Worm (Caenorhabditis elegans) whole organism, young adult: ENCODE data around the gene K07H8.2.

ENCODE experiments used
- B0035.1 ChIP-seq: sonication (generic microtip); optimal IDR thresholded peaks from 2 replicates; lab custom pipeline; 2016; ENCODE audit warnings: missing genetic modification characterization, mild to moderate bottlenecking, missing compliant biosample characterization, missing genotype, missing genetic modification reagents
- B0261.1 ChIP-seq: sonication (generic microtip); optimal IDR thresholded peaks from 2 replicates; lab custom pipeline; 2016; ENCODE audit warnings: mild to moderate bottlenecking, missing genetic modification characterization, moderate library complexity, missing compliant biosample characterization
- D2030.7 ChIP-seq: fragments of 200-800 bp; sonication (Bioruptor generic); IDR thresholded peaks from 2 replicates; pipeline ENCODE4 v1.3.6; 2022; ENCODE audit warnings: missing genetic modification reagents, missing genetic modification characterization, missing compliant biosample characterization
- Y53F4B.3 ChIP-seq: fragments of 200-800 bp; sonication (Bioruptor generic); IDR thresholded peaks from 2 replicates; pipeline ENCODE4 v1.3.6; 2022; ENCODE audit warnings: missing genetic modification reagents, missing genetic modification characterization, missing compliant biosample characterization
- Y67H2A.10 ChIP-seq: fragments of 200-800 bp; sonication (Bioruptor generic); conservative IDR thresholded peaks from 2 replicates; pipeline ENCODE4 v1.3.6; 2022; ENCODE audit warnings: missing genetic modification reagents, missing genetic modification characterization, missing compliant biosample characterization
- ama-1 ChIP-seq, 3 experiments: fragments of 150-350 bp in 1 of 3; sonication (generic microtip) in 2 of 3; optimal IDR thresholded peaks; 2 replicates each; lab custom pipeline; 2014 to 2018; ENCODE audit warnings: missing biosample characterization in 2 of 3, missing genetic modification characterization in 2 of 3, missing genetic modification reagents in 2 of 3
- athp-1 ChIP-seq: sonication (generic microtip); optimal IDR thresholded peaks from 2 replicates; lab custom pipeline; 2017; ENCODE audit warnings: mild to moderate bottlenecking, missing genetic modification characterization, missing compliant biosample characterization
- attf-3 ChIP-seq: fragments of 200-800 bp; sonication (Bioruptor generic); conservative IDR thresholded peaks from 2 replicates; pipeline ENCODE4 v1.3.6; 2022; ENCODE audit warnings: missing genetic modification reagents, missing genetic modification characterization, missing compliant biosample characterization
- bed-1 ChIP-seq: fragments of 200-800 bp; sonication (Bioruptor generic); IDR thresholded peaks from 2 replicates; pipeline ENCODE4 v1.3.6; 2022; ENCODE audit warnings: missing genetic modification reagents, missing genetic modification characterization, missing compliant biosample characterization
- egrh-3 ChIP-seq: fragments of 200-800 bp; sonication (Bioruptor generic); IDR thresholded peaks from 2 replicates; pipeline ENCODE4 v1.3.6; 2022; ENCODE audit warnings: missing genetic modification reagents, missing genetic modification characterization, missing compliant biosample characterization
- ets-4 ChIP-seq: fragments of 200-800 bp; sonication (Bioruptor generic); optimal IDR thresholded peaks from 2 replicates; lab custom pipeline; 2018; ENCODE audit warnings: mild to moderate bottlenecking, missing genetic modification characterization, missing compliant biosample characterization
- him-1 ChIP-seq: sonication (generic microtip); optimal IDR thresholded peaks from 2 replicates; lab custom pipeline; 2016; ENCODE audit warnings: missing genotype, missing genetic modification reagents, missing genetic modification characterization, missing compliant biosample characterization
- hmg-1.2 ChIP-seq: fragments of 200-800 bp; sonication (Bioruptor generic); IDR thresholded peaks from 2 replicates; pipeline ENCODE4 v1.3.6; 2022; ENCODE audit warnings: missing genetic modification reagents, missing genetic modification characterization, missing compliant biosample characterization
- lsl-1 ChIP-seq: fragments of 200-800 bp; sonication (Bioruptor generic); optimal IDR thresholded peaks from 2 replicates; lab custom pipeline; 2018; ENCODE audit warnings: mild to moderate bottlenecking, missing genetic modification characterization, moderate library complexity, missing compliant biosample characterization
- mcd-1 ChIP-seq: fragments of 200-800 bp; sonication (Bioruptor generic); IDR thresholded peaks from 2 replicates; pipeline ENCODE4 v1.3.6; 2022; ENCODE audit warnings: missing genetic modification reagents, missing genetic modification characterization, missing compliant biosample characterization
- nhr-90 ChIP-seq: sonication (generic microtip); optimal IDR thresholded peaks from 2 replicates; lab custom pipeline; 2016; ENCODE audit warnings: missing genotype, mild to moderate bottlenecking, missing genetic modification characterization, missing compliant biosample characterization
- rcor-1 ChIP-seq: fragments of 200-800 bp; sonication (Bioruptor generic); IDR thresholded peaks from 2 replicates; pipeline ENCODE4 v1.3.6; 2022; ENCODE audit warnings: missing genetic modification reagents, missing genetic modification characterization, missing compliant biosample characterization
- unc-130 ChIP-seq: sonication (generic microtip); optimal IDR thresholded peaks from 2 replicates; lab custom pipeline; 2016; ENCODE audit warnings: missing genetic modification reagents, missing genetic modification characterization, missing compliant biosample characterization

K07H8.2 gene

DNA sequence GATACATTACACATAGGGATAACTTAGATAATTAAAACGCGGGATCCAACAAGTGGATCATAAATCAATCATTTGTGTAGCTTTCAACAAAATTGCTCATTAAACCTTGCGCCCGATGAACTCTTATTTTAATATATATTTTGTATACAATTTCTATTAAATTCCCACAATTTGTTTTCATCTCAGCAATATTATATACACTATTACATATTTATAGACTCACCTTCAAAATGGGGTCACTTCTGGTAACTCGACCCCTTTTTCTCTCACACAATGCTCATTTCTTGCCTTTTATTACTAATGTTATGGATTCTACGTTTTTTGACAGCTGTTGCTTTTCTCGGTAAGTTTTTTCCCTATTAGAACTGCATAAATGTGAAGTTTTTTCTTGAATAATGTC lies 48.3 kb downstream of the K07H8.2 start, which contains the start of gene lgc-6:
lgc-6 (plus strand) TSS at position 301 of the 400 bp plus-strand sequence.
- TF ChIP-seq Y53F4B.3 (GFP tag; lab: Robert Waterston, UW) = no peak
- TF ChIP-seq hmg-1.2 (GFP tag; lab: Robert Waterston, UW) = no peak
- no peak for TF ChIP-seq bed-1 (GFP tag; lab: Robert Waterston, UW)
- TF ChIP-seq ets-4 (GFP tag; lab: Kevin White, UChicago) = no peak
- TF ChIP-seq D2030.7 (GFP tag; lab: Robert Waterston, UW) = no peak
- no peak for TF ChIP-seq him-1 (tag; lab: Kevin White, UChicago)
- no peak for TF ChIP-seq lsl-1
- TF ChIP-seq athp-1 (tag; lab: Kevin White, UChicago) = no peak
- no peak for TF ChIP-seq B0261.1 (tag; lab: Kevin White, UChicago)
- no peak for TF ChIP-seq egrh-3 (GFP tag; lab: Robert Waterston, UW)
- no peak for TF ChIP-seq B0035.1
- no peak for TF ChIP-seq attf-3 (GFP tag; lab: Robert Waterston, UW)
- no peak for TF ChIP-seq unc-130 (GFP tag; lab: Kevin White, UChicago)
- TF ChIP-seq rcor-1 = no peak
- no peak for TF ChIP-seq ama-1 (optimal IDR thresholded peaks at IDR 0.05; lab: Kevin White, UChicago)
- no peak for TF ChIP-seq ama-1 (GFP tag; optimal IDR thresholded peaks at IDR 0.05; lab: Kevin White, UChicago)
- TF ChIP-seq nhr-90 (tag; lab: Kevin White, UChicago) = no peak
- no peak for TF ChIP-seq mcd-1 (GFP tag; lab: Robert Waterston, UW)

DNA sequence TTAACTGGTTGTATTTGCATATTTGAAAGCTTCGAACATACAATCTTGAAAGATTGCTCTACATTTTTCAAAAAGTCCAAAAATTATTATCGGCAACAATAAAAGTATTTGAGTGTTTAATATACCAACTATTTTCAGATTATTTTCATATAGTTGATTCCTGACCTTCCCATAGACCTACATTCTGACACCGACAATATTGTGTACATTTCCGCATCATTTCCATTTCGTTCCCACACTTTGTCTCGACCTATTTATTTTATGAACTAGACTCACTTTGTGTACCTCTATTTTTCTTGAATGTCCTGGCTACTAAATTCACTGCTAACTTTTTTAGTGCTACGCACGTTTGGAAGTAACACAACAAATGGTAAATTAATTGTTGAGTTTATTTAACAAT lies 51.1 kb downstream of the K07H8.2 start, which contains the start of gene lgc-5:
lgc-5 (plus strand) TSS at position 301 of the 400 bp plus-strand sequence.
- TF ChIP-seq Y53F4B.3 (GFP tag; lab: Robert Waterston, UW) = no peak
- TF ChIP-seq Y67H2A.10 = no peak
